Fruit fly (Drosophila melanogaster) whole organism, prepupa: Measurements from ENCODE around the gene CG15747.

Experiments used
- CG11294 ChIP-seq: fragments of 200-800 bp; sonication (Bioruptor generic); IDR thresholded peaks from 2 replicates; pipeline ENCODE4 v1.3.6; 2022; ENCODE audit warnings: missing biosample characterization, missing genetic modification characterization
- CG11762 ChIP-seq: fragments of 200-800 bp; sonication (Bioruptor generic); optimal IDR thresholded peaks from 3 replicates; lab custom pipeline; 2016; ENCODE audit warnings: missing biosample characterization, missing genetic modification characterization; ENCODE audit not compliant: insufficient read depth
- CG6808 ChIP-seq: fragments of 200-800 bp; sonication (Bioruptor generic); optimal IDR thresholded peaks from 3 replicates; lab custom pipeline; 2017; ENCODE audit warnings: missing biosample characterization, missing genetic modification characterization, mild to moderate bottlenecking, moderate library complexity, missing genetic modification reagents
- CG8319 ChIP-seq: fragments of 200-800 bp; sonication (Bioruptor generic); optimal IDR thresholded peaks from 3 replicates; lab custom pipeline; 2016; ENCODE audit warnings: missing biosample characterization, missing genetic modification characterization
- CG8632 ChIP-seq: fragments of 200-800 bp; sonication (Bioruptor generic); optimal IDR thresholded peaks from 3 replicates; lab custom pipeline; 2016; ENCODE audit warnings: missing biosample characterization, missing genetic modification characterization
- Gug ChIP-seq: fragments of 200-800 bp; sonication (Bioruptor generic); IDR thresholded peaks from 2 replicates; pipeline ENCODE4 v1.3.6; 2022; ENCODE audit warnings: missing biosample characterization, missing genetic modification characterization
- eg ChIP-seq: fragments of 200-800 bp; sonication (Bioruptor generic); IDR thresholded peaks from 3 replicates; pipeline ENCODE4 v1.3.6; 2022; ENCODE audit warnings: missing biosample characterization, missing genetic modification characterization
- esn ChIP-seq: fragments of 200-800 bp; sonication (Bioruptor generic); optimal IDR thresholded peaks from 2 replicates; lab custom pipeline; 2016; ENCODE audit warnings: missing biosample characterization, mild to moderate bottlenecking, missing genetic modification characterization, moderate library complexity
- svp ChIP-seq: fragments of 200-800 bp; sonication (Bioruptor generic); peaks from one replicate; lab custom pipeline; 2016; ENCODE audit warnings: missing biosample characterization, missing genetic modification characterization
- topi ChIP-seq: fragments of 200-800 bp; sonication (Bioruptor generic); optimal IDR thresholded peaks from 3 replicates; lab custom pipeline; 2016; ENCODE audit warnings: missing biosample characterization, missing genetic modification characterization

dm6 chrX:13358948-13359347, 20.8 kb downstream of the CG15747 start, which contains the start of gene Syt12:
- TF ChIP-seq CG11762 (GFP tag; lab: Kevin White, UChicago) (no peak), svp (no peak), eg (GFP tag; lab: Robert Waterston, UW) (no peak), CG11294 (GFP tag; lab: Robert Waterston, UW) (no peak), CG6808 (GFP tag; lab: Kevin White, UChicago) (no peak), Gug (GFP tag; lab: Robert Waterston, UW) (no peak), CG8319 (GFP tag; lab: Kevin White, UChicago) (no peak), topi (GFP tag; lab: Kevin White, UChicago) (no peak), CG8632 (GFP tag; lab: Kevin White, UChicago) (no peak), esn (GFP tag; lab: Kevin White, UChicago) (no peak)
